Fruit fly (Drosophila melanogaster) whole organism, wandering third instar larva: ENCODE results near the gene vers.

Source experiments
- CrebA ChIP-seq: fragments of 200-800 bp; sonication (Bioruptor generic); optimal IDR thresholded peaks from 2 replicates; lab custom pipeline; 2016; ENCODE audit warnings: missing biosample characterization, mild to moderate bottlenecking, missing genetic modification characterization, borderline replicate concordance
- Hnf4 ChIP-seq: fragments of 200-800 bp; sonication (Bioruptor generic); optimal IDR thresholded peaks from 2 replicates; lab custom pipeline; 2016; ENCODE audit warnings: missing biosample characterization, mild to moderate bottlenecking, missing genetic modification characterization
- Hr83 ChIP-seq: fragments of 200-300 bp; sonication (Bioruptor generic); optimal IDR thresholded peaks from 2 replicates; lab custom pipeline; 2016; ENCODE audit warnings: missing biosample characterization, mild to moderate bottlenecking, missing genetic modification characterization, moderate library complexity; ENCODE audit not compliant: poor library complexity, severe bottlenecking
- Jra ChIP-seq: sonication (Bioruptor generic); optimal IDR thresholded peaks from 2 replicates; lab custom pipeline; 2016; ENCODE audit warnings: missing biosample characterization, missing genetic modification characterization
- OdsH ChIP-seq: fragments of 200-800 bp; sonication (Bioruptor generic); optimal IDR thresholded peaks from 2 replicates; lab custom pipeline; 2016; ENCODE audit warnings: missing biosample characterization, mild to moderate bottlenecking, missing genetic modification characterization
- Sp1 ChIP-seq: fragments of 200-800 bp; sonication (Bioruptor generic); optimal IDR thresholded peaks from 3 replicates; lab custom pipeline; 2019; ENCODE audit warnings: missing biosample characterization, mild to moderate bottlenecking, missing genetic modification characterization, moderate library complexity
- br ChIP-seq: fragments of 200-800 bp; sonication (Bioruptor generic); optimal IDR thresholded peaks from 2 replicates; lab custom pipeline; 2016; ENCODE audit warnings: missing biosample characterization, missing genetic modification characterization
- dmrt93B ChIP-seq: fragments of 200-800 bp; sonication (Bioruptor generic); optimal IDR thresholded peaks from 2 replicates; lab custom pipeline; 2018; ENCODE audit warnings: missing biosample characterization, mild to moderate bottlenecking, missing genetic modification characterization
- dsf ChIP-seq: sonication (Bioruptor generic); optimal IDR thresholded peaks from 2 replicates; lab custom pipeline; 2016; ENCODE audit warnings: missing biosample characterization, missing genetic modification characterization, borderline replicate concordance
- fru ChIP-seq: fragments of 200-800 bp; sonication (Bioruptor generic); optimal IDR thresholded peaks from 3 replicates; lab custom pipeline; 2016; ENCODE audit warnings: missing biosample characterization, mild to moderate bottlenecking, missing genetic modification characterization
- pan ChIP-seq: fragments of >200 bp; optimal IDR thresholded peaks from 2 replicates; lab custom pipeline; 2017
- psq ChIP-seq: fragments of 200-800 bp; sonication (Bioruptor generic); optimal IDR thresholded peaks from 3 replicates; lab custom pipeline; 2017; ENCODE audit warnings: missing biosample characterization, mild to moderate bottlenecking, missing genetic modification characterization, moderate library complexity
- usp ChIP-seq: fragments of >200 bp; optimal IDR thresholded peaks from 2 replicates; lab custom pipeline; 2017; ENCODE audit warnings: missing biosample characterization, missing genetic modification characterization

- TF ChIP-seq OdsH (GFP tag; lab: Kevin White, UChicago) (peak; percentile 49), pan (no peak), br (GFP tag; lab: Kevin White, UChicago) (no peak), Sp1 (peak; percentile 69), psq (GFP tag; lab: Kevin White, UChicago) (peak; percentile 54), dmrt93B (GFP tag; lab: Kevin White, UChicago) (no peak), fru (GFP tag; lab: Kevin White, UChicago) (peak; percentile 32), Hr83 (no peak), Hnf4 (GFP tag; lab: Kevin White, UChicago) (no peak), CrebA (GFP tag; lab: Kevin White, UChicago) (no peak), Jra (GFP tag; lab: Kevin White, UChicago) (no peak), usp (no peak), dsf (GFP tag; lab: Kevin White, UChicago) (no peak)
Observed at dm6 chr3L:12099329-12100031, 16.4 kb upstream of the vers start.
